Worm (Caenorhabditis elegans): ENCODE results near the gene C27A2.8.

- TF ChIP-seq W03F9.2 (tag; optimal IDR thresholded peaks at IDR 0.05) (no peak), him-1 (tag; optimal IDR thresholded peaks at IDR 0.05) (no peak), dao-5 (tag; optimal IDR thresholded peaks at IDR 0.05) (no peak)
Observed at ce11 chrII:5099034-5099433, 31.2 kb upstream of the C27A2.8 start.
